Fruit fly (Drosophila melanogaster) whole organism, embryonic: Measurements from ENCODE around the gene St2.

Source experiments
- ATbp ChIP-seq: fragments of 200-800 bp; sonication (Bioruptor generic); optimal IDR thresholded peaks from 2 replicates; lab custom pipeline; 2017; ENCODE audit warnings: missing biosample characterization, mild to moderate bottlenecking, missing genetic modification characterization, missing genetic modification reagents
- CG10321 ChIP-seq: fragments of 200-800 bp; sonication (Bioruptor generic); IDR thresholded peaks from 2 replicates; pipeline ENCODE4 v1.3.6; 2022; ENCODE audit warnings: missing biosample characterization, missing genetic modification characterization
- CG13123 ChIP-seq: fragments of 200-800 bp; sonication (Bioruptor generic); optimal IDR thresholded peaks from 2 replicates; lab custom pipeline; 2016; ENCODE audit warnings: missing biosample characterization, missing genetic modification characterization
- CG13424 ChIP-seq: fragments of 200-800 bp; sonication (Bioruptor generic); optimal IDR thresholded peaks from 2 replicates; lab custom pipeline; 2019; ENCODE audit warnings: missing biosample characterization, mild to moderate bottlenecking, missing genetic modification characterization, moderate library complexity
- CG13775 ChIP-seq: fragments of 200-800 bp; sonication (Bioruptor generic); optimal IDR thresholded peaks from 3 replicates; lab custom pipeline; 2017; ENCODE audit warnings: missing biosample characterization, mild to moderate bottlenecking, missing genetic modification characterization
- CG13894 ChIP-seq: fragments of 200-800 bp; sonication (Bioruptor generic); optimal IDR thresholded peaks from 3 replicates; lab custom pipeline; 2018; ENCODE audit warnings: missing biosample characterization, mild to moderate bottlenecking, missing genetic modification characterization, moderate library complexity
- CG15479 ChIP-seq: fragments of 200-800 bp; sonication (Bioruptor generic); optimal IDR thresholded peaks from 3 replicates; lab custom pipeline; 2019; ENCODE audit warnings: missing biosample characterization, mild to moderate bottlenecking, missing genetic modification characterization, moderate library complexity
- CG1603 ChIP-seq: fragments of 200-800 bp; sonication (Bioruptor generic); optimal IDR thresholded peaks from 2 replicates; lab custom pipeline; 2019; ENCODE audit warnings: missing biosample characterization, mild to moderate bottlenecking, missing genetic modification characterization, moderate library complexity
- CG1647 ChIP-seq: fragments of 200-800 bp; sonication (Bioruptor generic); optimal IDR thresholded peaks from 3 replicates; lab custom pipeline; 2016; ENCODE audit warnings: missing biosample characterization, missing genetic modification characterization
- CG17359 ChIP-seq: fragments of 200-800 bp; sonication (Bioruptor generic); optimal IDR thresholded peaks from 3 replicates; lab custom pipeline; 2018; ENCODE audit warnings: missing biosample characterization, mild to moderate bottlenecking, missing genetic modification characterization, moderate library complexity
- CG2199 ChIP-seq: fragments of 200-800 bp; sonication (Bioruptor generic); IDR thresholded peaks from 3 replicates; pipeline ENCODE4 v1.3.6; 2022; ENCODE audit warnings: missing biosample characterization, missing genetic modification characterization
- CG30403 ChIP-seq: fragments of 200-800 bp; sonication (Bioruptor generic); optimal IDR thresholded peaks from 3 replicates; lab custom pipeline; 2016; ENCODE audit warnings: missing biosample characterization, missing genetic modification characterization
- CG3163 ChIP-seq: fragments of 200-800 bp; sonication (Bioruptor generic); optimal IDR thresholded peaks from 3 replicates; lab custom pipeline; 2016; ENCODE audit warnings: missing biosample characterization, missing genetic modification characterization
- CG4617 ChIP-seq: fragments of 200-800 bp; sonication (Bioruptor generic); optimal IDR thresholded peaks from 3 replicates; lab custom pipeline; 2016; ENCODE audit warnings: missing biosample characterization, missing genetic modification characterization, borderline replicate concordance
- CG6683 ChIP-seq: fragments of 200-800 bp; sonication (Bioruptor generic); optimal IDR thresholded peaks from 2 replicates; lab custom pipeline; 2017; ENCODE audit warnings: missing biosample characterization, mild to moderate bottlenecking, missing genetic modification characterization, missing genetic modification reagents
- CG8924 ChIP-seq: fragments of 200-800 bp; optimal IDR thresholded peaks from 3 replicates; lab custom pipeline; 2019; ENCODE audit warnings: missing biosample characterization, mild to moderate bottlenecking, missing genetic modification characterization, moderate library complexity
- CG9609 ChIP-seq: fragments of 200-800 bp; sonication (Bioruptor generic); optimal IDR thresholded peaks from 3 replicates; lab custom pipeline; 2016; ENCODE audit warnings: missing biosample characterization, missing genetic modification characterization
- CHES-1-like ChIP-seq: fragments of 200-800 bp; sonication (Bioruptor generic); optimal IDR thresholded peaks from 2 replicates; lab custom pipeline; 2016; ENCODE audit warnings: missing biosample characterization, missing genetic modification characterization
- Chrac-16 ChIP-seq: fragments of 200-800 bp; sonication (Bioruptor generic); optimal IDR thresholded peaks from 3 replicates; lab custom pipeline; 2016; ENCODE audit warnings: missing biosample characterization, missing genetic modification characterization
- CoRest ChIP-seq: fragments of 200-800 bp; sonication (Bioruptor generic); optimal IDR thresholded peaks from 3 replicates; lab custom pipeline; 2018; ENCODE audit warnings: missing biosample characterization, mild to moderate bottlenecking, missing genetic modification characterization, moderate library complexity
- Dll ChIP-seq: fragments of 200-800 bp; sonication (Bioruptor generic); IDR thresholded peaks from 4 replicates; pipeline ENCODE4 v1.3.6; 2022; ENCODE audit warnings: missing biosample characterization, missing genetic modification characterization; ENCODE audit not compliant: partially characterized antibody
- Doc2 ChIP-seq: fragments of 200-800 bp; sonication (Bioruptor generic); IDR thresholded peaks from 2 replicates; pipeline ENCODE4 v1.3.6; 2022; ENCODE audit warnings: missing biosample characterization, missing genetic modification characterization
- Dp ChIP-seq: fragments of 200-800 bp; sonication (Bioruptor generic); optimal IDR thresholded peaks from 2 replicates; lab custom pipeline; 2018; ENCODE audit warnings: missing biosample characterization, mild to moderate bottlenecking, missing genetic modification characterization, moderate library complexity
- Drgx ChIP-seq: fragments of 200-800 bp; sonication (Bioruptor generic); IDR thresholded peaks from 2 replicates; pipeline ENCODE4 v1.3.6; 2022; ENCODE audit warnings: missing biosample characterization, missing genetic modification characterization
- Fer1 ChIP-seq: fragments of 200-800 bp; sonication (Bioruptor generic); optimal IDR thresholded peaks from 2 replicates; lab custom pipeline; 2017; ENCODE audit warnings: missing biosample characterization, mild to moderate bottlenecking, missing genetic modification characterization
- GATAe ChIP-seq: fragments of 200-800 bp; sonication (Bioruptor generic); conservative IDR thresholded peaks from 2 replicates; pipeline ENCODE4 v1.3.6; 2022; ENCODE audit warnings: missing biosample characterization, missing genetic modification characterization
- HHEX ChIP-seq: fragments of 200-800 bp; sonication (Bioruptor generic); optimal IDR thresholded peaks from 3 replicates; lab custom pipeline; 2017; ENCODE audit warnings: missing biosample characterization, mild to moderate bottlenecking, missing genetic modification characterization, missing genetic modification reagents
- Hand ChIP-seq: fragments of 200-800 bp; sonication (Bioruptor generic); optimal IDR thresholded peaks from 2 replicates; lab custom pipeline; 2017; ENCODE audit warnings: mild to moderate bottlenecking, missing biosample characterization, missing genetic modification reagents, missing genetic modification characterization
- Nf-YB ChIP-seq: fragments of 200-800 bp; sonication (Bioruptor generic); optimal IDR thresholded peaks from 3 replicates; lab custom pipeline; 2019; ENCODE audit warnings: missing biosample characterization, mild to moderate bottlenecking, missing genetic modification characterization, moderate library complexity
- Oaz ChIP-seq: fragments of 200-800 bp; sonication (Bioruptor generic); IDR thresholded peaks from 2 replicates; pipeline ENCODE4 v1.3.6; 2022; ENCODE audit warnings: missing biosample characterization, missing genetic modification characterization
- Side ChIP-seq: fragments of 200-800 bp; sonication (Bioruptor generic); optimal IDR thresholded peaks from 2 replicates; lab custom pipeline; 2016; ENCODE audit warnings: missing biosample characterization, missing genetic modification characterization
- Spps ChIP-seq: fragments of 200-800 bp; sonication (Bioruptor generic); optimal IDR thresholded peaks from 2 replicates; lab custom pipeline; 2018; ENCODE audit warnings: missing biosample characterization, mild to moderate bottlenecking, missing genetic modification characterization
- YL-1 ChIP-seq: fragments of 200-800 bp; sonication (Bioruptor generic); optimal IDR thresholded peaks from 3 replicates; lab custom pipeline; 2017; ENCODE audit warnings: missing biosample characterization, mild to moderate bottlenecking, missing genetic modification characterization
- ash1 ChIP-seq: fragments of 200-800 bp; sonication (Bioruptor generic); optimal IDR thresholded peaks from 2 replicates; lab custom pipeline; 2018; ENCODE audit warnings: missing biosample characterization, mild to moderate bottlenecking, missing genetic modification characterization
- ci ChIP-seq: fragments of 200-800 bp; sonication (Bioruptor generic); IDR thresholded peaks from 3 replicates; pipeline ENCODE4 v1.3.6; 2022; ENCODE audit warnings: missing biosample characterization, missing genetic modification characterization
- dm ChIP-seq: fragments of 200-800 bp; sonication (Bioruptor generic); optimal IDR thresholded peaks from 3 replicates; lab custom pipeline; 2016; ENCODE audit warnings: missing biosample characterization, missing genetic modification characterization
- dmrt11E ChIP-seq: fragments of 200-800 bp; sonication (Bioruptor generic); optimal IDR thresholded peaks from 3 replicates; lab custom pipeline; 2018; ENCODE audit warnings: missing biosample characterization, mild to moderate bottlenecking, missing genetic modification characterization, moderate library complexity
- fru ChIP-seq: fragments of >200 bp; optimal IDR thresholded peaks from 2 replicates; lab custom pipeline; 2017
- gem ChIP-seq: fragments of 200-800 bp; sonication (Bioruptor generic); optimal IDR thresholded peaks from 2 replicates; lab custom pipeline; 2019; ENCODE audit warnings: missing biosample characterization, mild to moderate bottlenecking, missing genetic modification characterization, moderate library complexity
- gro ChIP-seq: fragments of 200-800 bp; sonication (Bioruptor generic); optimal IDR thresholded peaks from 2 replicates; lab custom pipeline; 2016; ENCODE audit warnings: missing biosample characterization, missing genetic modification characterization
- kah ChIP-seq: fragments of 200-800 bp; sonication (Bioruptor generic); optimal IDR thresholded peaks from 2 replicates; lab custom pipeline; 2018; ENCODE audit warnings: missing biosample characterization, mild to moderate bottlenecking, missing genetic modification characterization
- maf-S ChIP-seq: fragments of 200-800 bp; sonication (Bioruptor generic); optimal IDR thresholded peaks from 2 replicates; lab custom pipeline; 2016; ENCODE audit warnings: missing biosample characterization, missing genetic modification characterization
- pnt ChIP-seq: fragments of 200-800 bp; sonication (Bioruptor generic); optimal IDR thresholded peaks from 3 replicates; lab custom pipeline; 2016; ENCODE audit warnings: missing biosample characterization, missing genetic modification characterization
- psq ChIP-seq: fragments of 200-800 bp; sonication (Bioruptor generic); optimal IDR thresholded peaks from 2 replicates; lab custom pipeline; 2017; ENCODE audit warnings: missing biosample characterization, missing genetic modification characterization
- pum ChIP-seq: fragments of 200-800 bp; sonication (Bioruptor generic); optimal IDR thresholded peaks from 2 replicates; lab custom pipeline; 2016; ENCODE audit warnings: missing biosample characterization, missing genetic modification characterization
- pzg ChIP-seq: fragments of 200-800 bp; sonication (Bioruptor generic); optimal IDR thresholded peaks from 3 replicates; lab custom pipeline; 2018; ENCODE audit warnings: missing biosample characterization, mild to moderate bottlenecking, missing genetic modification characterization, moderate library complexity
- sisA ChIP-seq: fragments of 200-800 bp; sonication (Bioruptor generic); IDR thresholded peaks from 2 replicates; pipeline ENCODE4 v1.3.6; 2022; ENCODE audit warnings: missing biosample characterization, missing genetic modification characterization
- sna ChIP-seq: fragments of 200-800 bp; sonication (Bioruptor generic); IDR thresholded peaks from 2 replicates; pipeline ENCODE4 v1.3.6; 2022; ENCODE audit warnings: missing biosample characterization, missing genetic modification characterization; ENCODE audit not compliant: partially characterized antibody
- ssp ChIP-seq: fragments of 200-800 bp; sonication (Bioruptor generic); IDR thresholded peaks from 2 replicates; pipeline ENCODE4 v1.3.6; 2022; ENCODE audit warnings: missing biosample characterization, missing genetic modification characterization
- wdn ChIP-seq: fragments of 200-800 bp; sonication (Bioruptor generic); IDR thresholded peaks from 2 replicates; pipeline ENCODE4 v1.3.6; 2022; ENCODE audit warnings: missing biosample characterization, missing genetic modification characterization
- wor ChIP-seq: fragments of 200-800 bp; sonication (Bioruptor generic); IDR thresholded peaks from 2 replicates; pipeline ENCODE4 v1.3.6; 2022; ENCODE audit warnings: missing biosample characterization, missing genetic modification characterization
- zen2 ChIP-seq: fragments of 200-800 bp; sonication (Bioruptor generic); IDR thresholded peaks from 3 replicates; pipeline ENCODE4 v1.3.6; 2022; ENCODE audit warnings: missing biosample characterization, missing genetic modification characterization; ENCODE audit not compliant: partially characterized antibody

St2 gene

DNA sequence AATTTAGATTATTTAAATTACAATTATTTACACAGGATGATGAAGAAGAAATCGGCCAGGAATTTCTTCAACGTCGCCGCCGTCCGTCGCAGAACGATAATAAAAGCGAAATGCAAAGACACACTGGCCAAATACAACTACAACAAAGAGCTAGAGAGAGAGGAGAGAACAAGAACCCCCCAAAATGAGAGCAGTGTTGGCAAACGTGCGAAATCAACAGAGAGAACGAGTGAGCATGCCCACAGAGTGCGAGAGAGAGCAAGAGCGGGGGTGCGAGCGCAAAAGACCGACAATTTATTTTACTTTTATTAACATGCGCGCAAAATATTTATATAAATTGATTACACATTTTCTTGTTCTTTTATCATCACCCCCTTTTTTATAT is 14.8 kb upstream of the St2 start (continued):
- no peak for TF ChIP-seq pnt
- no peak for TF ChIP-seq dmrt11E
- no peak for TF ChIP-seq CG30403 (GFP tag; lab: Kevin White, UChicago)
- TF ChIP-seq CG13894 (tag; lab: Kevin White, UChicago): no peak
- peak; percentile 53 for TF ChIP-seq Fer1 (GFP tag; lab: Kevin White, UChicago)
- no peak for TF ChIP-seq wor (GFP tag; lab: Robert Waterston, UW)
- peak; percentile 12 for TF ChIP-seq kah (GFP tag; lab: Kevin White, UChicago)
- no peak for TF ChIP-seq CG2199
- no peak for TF ChIP-seq CG15479 (GFP tag; lab: Kevin White, UChicago)
- TF ChIP-seq sisA: no peak
- no peak for TF ChIP-seq GATAe
- TF ChIP-seq CG17359 (tag; lab: Kevin White, UChicago): no peak
- TF ChIP-seq pzg: no peak
- TF ChIP-seq CG6683 (GFP tag; lab: Kevin White, UChicago): no peak
- no peak for TF ChIP-seq Doc2 (GFP tag; lab: Robert Waterston, UW)
- peak; percentile 50; the same call in 1 of the 2 replicates for TF ChIP-seq Drgx (GFP tag; lab: Robert Waterston, UW)
- no peak for TF ChIP-seq maf-S (GFP tag; lab: Kevin White, UChicago)
- TF ChIP-seq dm (GFP tag; lab: Kevin White, UChicago): no peak
- no peak for TF ChIP-seq gem (tag; lab: Kevin White, UChicago)
- no peak for TF ChIP-seq CG13123 (GFP tag; lab: Kevin White, UChicago)
- TF ChIP-seq gro (GFP tag; lab: Kevin White, UChicago): peak; percentile 9
- no peak for TF ChIP-seq sna (GFP tag; lab: Robert Waterston, UW)
- peak; percentile 33 for TF ChIP-seq Hand (GFP tag; lab: Kevin White, UChicago)
- TF ChIP-seq YL-1 (GFP tag; lab: Kevin White, UChicago): peak; percentile 2
- TF ChIP-seq Oaz (GFP tag; lab: Robert Waterston, UW): no peak
- no peak for TF ChIP-seq psq (GFP tag; lab: Kevin White, UChicago)
- no peak for TF ChIP-seq CoRest (tag; lab: Kevin White, UChicago)
- TF ChIP-seq Dp (GFP tag; lab: Kevin White, UChicago): no peak
- TF ChIP-seq ci (GFP tag; lab: Robert Waterston, UW): peak; percentile 69; the same call in 2 of the 3 replicates
- TF ChIP-seq ssp: no peak
- no peak for TF ChIP-seq CG1647
- TF ChIP-seq ATbp: no peak
- TF ChIP-seq pum (GFP tag; lab: Kevin White, UChicago): no peak
- no peak for TF ChIP-seq CHES-1-like (GFP tag; lab: Kevin White, UChicago)
- TF ChIP-seq CG8924: no peak
- no peak; the same call in 1 of the 2 replicates for TF ChIP-seq CG10321
- no peak for TF ChIP-seq ash1 (GFP tag; lab: Kevin White, UChicago)
- no peak for TF ChIP-seq CG3163 (GFP tag; lab: Kevin White, UChicago)
- no peak for TF ChIP-seq CG9609 (GFP tag; lab: Kevin White, UChicago)
- no peak for TF ChIP-seq Spps (tag; lab: Kevin White, UChicago)
- no peak for TF ChIP-seq Chrac-16 (GFP tag; lab: Kevin White, UChicago)
- TF ChIP-seq wdn (GFP tag; lab: Robert Waterston, UW): 0 out of 2 replicates have a peak, but pooled peaks have one; percentile 29
- no peak for TF ChIP-seq Dll (GFP tag; lab: Robert Waterston, UW)
- TF ChIP-seq fru (lab: Kevin White, UChicago): no peak
- peak; percentile 0 for TF ChIP-seq HHEX (GFP tag; lab: Kevin White, UChicago)
- TF ChIP-seq CG13775 (GFP tag; lab: Kevin White, UChicago): no peak
- no peak for TF ChIP-seq zen2 (GFP tag; lab: Robert Waterston, UW)
- TF ChIP-seq CG13424 (tag; lab: Kevin White, UChicago): no peak
- TF ChIP-seq CG4617 (GFP tag; lab: Kevin White, UChicago): no peak
- TF ChIP-seq Nf-YB (GFP tag; lab: Kevin White, UChicago): no peak
- no peak for TF ChIP-seq CG1603
- TF ChIP-seq Side: no peak
